Worm (Caenorhabditis elegans) whole organism, late embryonic: Measurements from ENCODE around the gene K07E8.6.
A peak's percentile ranks its signal among the peaks of the same experiment; 100 is the strongest.

Experiments
- F13H6.1 ChIP-seq: sonication (generic microtip); optimal IDR thresholded peaks from 2 replicates; lab custom pipeline; 2016; ENCODE audit warnings: missing genetic modification characterization, missing compliant biosample characterization
- K09A11.1 ChIP-seq: sonication (generic microtip); optimal IDR thresholded peaks from 2 replicates; lab custom pipeline; 2017; ENCODE audit warnings: antibody characterized with exemption, mild to moderate bottlenecking, missing genetic modification characterization, missing compliant biosample characterization; ENCODE audit not compliant: insufficient read depth
- T23F11.4 ChIP-seq: fragments of 200-800 bp; sonication (Bioruptor generic); optimal IDR thresholded peaks from 2 replicates; lab custom pipeline; 2018; ENCODE audit warnings: mild to moderate bottlenecking, missing genetic modification characterization, missing compliant biosample characterization
- ahr-1 ChIP-seq: sonication (generic microtip); optimal IDR thresholded peaks from 2 replicates; lab custom pipeline; 2016; ENCODE audit warnings: missing genetic modification characterization, missing compliant biosample characterization
- ama-1 ChIP-seq: fragments of 150-350 bp; optimal IDR thresholded peaks from 2 replicates; lab custom pipeline; 2014
- ceh-18 ChIP-seq: sonication (generic microtip); optimal IDR thresholded peaks from 2 replicates; lab custom pipeline; 2016; ENCODE audit warnings: missing genetic modification characterization, missing compliant biosample characterization
- ceh-19 ChIP-seq: fragments of 200-800 bp; sonication (Bioruptor generic); optimal IDR thresholded peaks from 2 replicates; lab custom pipeline; 2018; ENCODE audit warnings: mild to moderate bottlenecking, missing genetic modification characterization, missing compliant biosample characterization
- ceh-2 ChIP-seq: sonication (generic microtip); optimal IDR thresholded peaks from 2 replicates; lab custom pipeline; 2016; ENCODE audit warnings: missing genotype, missing genetic modification characterization, missing compliant biosample characterization
- ceh-22 ChIP-seq: sonication (generic microtip); optimal IDR thresholded peaks from 2 replicates; lab custom pipeline; 2017; ENCODE audit warnings: missing biosample characterization, missing genetic modification characterization
- ceh-31 ChIP-seq: sonication (generic microtip); optimal IDR thresholded peaks from 2 replicates; lab custom pipeline; 2016; ENCODE audit warnings: missing genetic modification characterization, missing compliant biosample characterization
- ceh-34 ChIP-seq: sonication (generic microtip); optimal IDR thresholded peaks from 2 replicates; lab custom pipeline; 2016; ENCODE audit warnings: mild to moderate bottlenecking, missing genetic modification characterization, missing compliant biosample characterization
- ceh-45 ChIP-seq: fragments of 200-800 bp; sonication (Bioruptor generic); IDR thresholded peaks from 2 replicates; pipeline ENCODE4 v1.3.6; 2022; ENCODE audit warnings: missing genetic modification reagents, missing genetic modification characterization, missing compliant biosample characterization
- ceh-6 ChIP-seq: fragments of 200-800 bp; sonication (Bioruptor generic); optimal IDR thresholded peaks from 2 replicates; lab custom pipeline; 2018; ENCODE audit warnings: mild to moderate bottlenecking, missing genetic modification characterization, missing compliant biosample characterization
- che-1 ChIP-seq: sonication (generic microtip); optimal IDR thresholded peaks from 2 replicates; lab custom pipeline; 2016; ENCODE audit warnings: mild to moderate bottlenecking, missing genetic modification characterization, missing compliant biosample characterization
- dve-1 ChIP-seq: sonication (generic microtip); optimal IDR thresholded peaks from 2 replicates; lab custom pipeline; 2017; ENCODE audit warnings: antibody characterized with exemption, mild to moderate bottlenecking, missing genetic modification characterization, missing compliant biosample characterization
- eyg-1 ChIP-seq: sonication (generic microtip); optimal IDR thresholded peaks from 2 replicates; lab custom pipeline; 2016; ENCODE audit warnings: missing genotype, missing genetic modification characterization, missing compliant biosample characterization
- fax-1 ChIP-seq: sonication (generic microtip); optimal IDR thresholded peaks from 2 replicates; lab custom pipeline; 2016; ENCODE audit warnings: missing genotype, missing genetic modification characterization, missing compliant biosample characterization
- fkh-10 ChIP-seq: fragments of 150-350 bp; optimal IDR thresholded peaks from 2 replicates; lab custom pipeline; 2014; ENCODE audit warnings: missing biosample characterization, missing genetic modification reagents, missing genetic modification characterization
- hlh-30 ChIP-seq: sonication (generic microtip); optimal IDR thresholded peaks from 2 replicates; lab custom pipeline; 2017; ENCODE audit warnings: antibody characterized with exemption, missing genetic modification characterization, missing compliant biosample characterization; ENCODE audit not compliant: insufficient read depth
- lin-11 ChIP-seq: fragments of 200-800 bp; sonication (Bioruptor generic); optimal IDR thresholded peaks from 2 replicates; lab custom pipeline; 2018; ENCODE audit warnings: mild to moderate bottlenecking, missing genetic modification characterization, missing compliant biosample characterization
- mec-3 ChIP-seq: sonication (generic microtip); optimal IDR thresholded peaks from 2 replicates; lab custom pipeline; 2016; ENCODE audit warnings: borderline replicate concordance, missing genetic modification characterization, missing compliant biosample characterization
- nfya-1 ChIP-seq: sonication (generic microtip); optimal IDR thresholded peaks from 2 replicates; lab custom pipeline; 2017; ENCODE audit warnings: missing genetic modification characterization, mild to moderate bottlenecking, missing compliant biosample characterization, antibody characterized with exemption, moderate library complexity
- nhr-232 ChIP-seq: sonication (generic microtip); optimal IDR thresholded peaks from 2 replicates; lab custom pipeline; 2016; ENCODE audit warnings: missing genetic modification characterization, missing compliant biosample characterization
- npax-4 ChIP-seq: sonication (generic microtip); optimal IDR thresholded peaks from 2 replicates; lab custom pipeline; 2016; ENCODE audit warnings: missing genetic modification characterization, missing compliant biosample characterization
- odd-2 ChIP-seq: sonication (generic microtip); optimal IDR thresholded peaks from 2 replicates; lab custom pipeline; 2017; ENCODE audit warnings: antibody characterized with exemption, mild to moderate bottlenecking, missing genetic modification characterization, missing compliant biosample characterization
- pag-3 ChIP-seq: sonication (generic microtip); optimal IDR thresholded peaks from 2 replicates; lab custom pipeline; 2016; ENCODE audit warnings: missing compliant biosample characterization, missing genetic modification characterization, borderline replicate concordance
- pat-9 ChIP-seq: fragments of 200-800 bp; sonication (Bioruptor generic); optimal IDR thresholded peaks from 2 replicates; lab custom pipeline; 2018; ENCODE audit warnings: mild to moderate bottlenecking, missing genetic modification characterization, moderate library complexity, missing compliant biosample characterization
- pha-4 ChIP-seq: fragments of 150-350 bp; optimal IDR thresholded peaks from 2 replicates; lab custom pipeline; 2018; ENCODE audit warnings: missing biosample characterization, missing genetic modification reagents, missing genetic modification characterization
- pqm-1 ChIP-seq: sonication (generic microtip); optimal IDR thresholded peaks from 2 replicates; lab custom pipeline; 2016; ENCODE audit warnings: missing genetic modification characterization, missing compliant biosample characterization
- pros-1 ChIP-seq: fragments of 150-350 bp; optimal IDR thresholded peaks from 2 replicates; lab custom pipeline; 2014; ENCODE audit warnings: missing biosample characterization, missing genetic modification reagents, missing genetic modification characterization
- rnt-1 ChIP-seq: sonication (generic microtip); optimal IDR thresholded peaks from 2 replicates; lab custom pipeline; 2016; ENCODE audit warnings: missing genetic modification characterization, missing compliant biosample characterization
- sdc-2 ChIP-seq: sonication (generic microtip); optimal IDR thresholded peaks from 2 replicates; lab custom pipeline; 2016; ENCODE audit warnings: missing genotype, missing genetic modification characterization, missing compliant biosample characterization
- sox-2 ChIP-seq: fragments of 200-800 bp; sonication (Bioruptor generic); IDR thresholded peaks from 2 replicates; pipeline ENCODE4 v1.3.6; 2022; ENCODE audit warnings: missing genetic modification reagents, missing genetic modification characterization, missing compliant biosample characterization
- sox-4 ChIP-seq: sonication (generic microtip); optimal IDR thresholded peaks from 2 replicates; lab custom pipeline; 2017; ENCODE audit warnings: mild to moderate bottlenecking, missing genetic modification characterization, inconsistent platforms, missing compliant biosample characterization
- tbx-2 ChIP-seq: sonication (generic microtip); optimal IDR thresholded peaks from 2 replicates; lab custom pipeline; 2016; ENCODE audit warnings: missing genetic modification characterization, missing compliant biosample characterization
- tbx-7 ChIP-seq: sonication (generic microtip); optimal IDR thresholded peaks from 2 replicates; lab custom pipeline; 2016; ENCODE audit warnings: missing genotype, missing genetic modification characterization, missing compliant biosample characterization
- unc-42 ChIP-seq: sonication (generic microtip); optimal IDR thresholded peaks from 2 replicates; lab custom pipeline; 2016; ENCODE audit warnings: missing genotype, missing genetic modification characterization, missing compliant biosample characterization
- unc-55 ChIP-seq: sonication (generic microtip); optimal IDR thresholded peaks from 2 replicates; lab custom pipeline; 2017; ENCODE audit warnings: missing biosample characterization, missing genetic modification reagents, missing genetic modification characterization
- unc-86 ChIP-seq: sonication (generic microtip); optimal IDR thresholded peaks from 2 replicates; lab custom pipeline; 2016; ENCODE audit warnings: missing genetic modification characterization, missing compliant biosample characterization
- zip-5 ChIP-seq: sonication (generic microtip); optimal IDR thresholded peaks from 2 replicates; lab custom pipeline; 2016; ENCODE audit warnings: missing genetic modification characterization, missing compliant biosample characterization
- ztf-16 ChIP-seq: sonication (generic microtip); optimal IDR thresholded peaks from 2 replicates; lab custom pipeline; 2017; ENCODE audit warnings: missing genetic modification characterization, missing compliant biosample characterization

The K07E8.6 gene

ce11 chrII:602969-603368 is 36.4 kb downstream of the K07E8.6 start (continued):
- TF ChIP-seq ceh-31 (tag; lab: Kevin White, UChicago) (peak; percentile 38), unc-42 (tag; lab: Kevin White, UChicago) (peak; percentile 2), unc-55 (GFP tag; lab: Kevin White, UChicago) (peak; percentile 98), tbx-7 (tag; lab: Kevin White, UChicago) (no peak), sox-4 (tag; lab: Kevin White, UChicago) (no peak), tbx-2 (peak; percentile 39), ceh-18 (tag; lab: Kevin White, UChicago) (peak; percentile 33), ceh-45 (GFP tag; lab: Robert Waterston, UW) (no peak)

DNA sequence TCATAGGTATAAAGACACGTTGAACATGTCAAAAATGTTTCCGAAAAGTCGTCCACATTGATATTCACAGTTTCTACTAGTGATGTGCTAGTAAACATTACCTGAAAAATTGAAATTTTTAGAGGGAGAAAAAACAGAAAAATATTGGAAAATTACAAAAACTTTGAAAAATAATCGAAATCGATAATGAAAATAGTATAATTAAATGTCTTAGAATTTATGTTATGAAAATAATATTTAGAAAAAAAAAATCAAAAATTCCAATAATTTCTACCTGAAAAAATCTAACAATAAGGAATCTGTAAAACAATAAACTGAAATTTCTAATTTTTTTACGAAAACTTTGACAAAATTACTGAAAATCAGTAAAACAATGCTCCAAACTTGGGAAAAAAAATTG is 37.3 kb downstream of the K07E8.6 start, which contains the start of gene nhl-3:
Gene nhl-3 (minus strand): TSS at position 101 of the 400 bp plus-strand sequence.
- TF ChIP-seq tbx-7 (tag; lab: Kevin White, UChicago) (no peak), ceh-2 (tag; lab: Kevin White, UChicago) (no peak), T23F11.4 (GFP tag; lab: Kevin White, UChicago) (no peak), K09A11.1 (tag; lab: Kevin White, UChicago) (no peak), unc-55 (GFP tag; lab: Kevin White, UChicago) (no peak), nfya-1 (no peak), sox-4 (tag; lab: Kevin White, UChicago) (no peak), zip-5 (tag; lab: Kevin White, UChicago) (no peak), ceh-6 (GFP tag; lab: Kevin White, UChicago) (no peak), ztf-16 (tag; lab: Kevin White, UChicago) (no peak), fkh-10 (GFP tag; lab: Kevin White, UChicago) (no peak)

- TF ChIP-seq sox-4 (tag; lab: Kevin White, UChicago) = no peak
- TF ChIP-seq odd-2 (tag; lab: Kevin White, UChicago) = no peak
- peak; percentile 31 for TF ChIP-seq ceh-31 (tag; lab: Kevin White, UChicago)
- TF ChIP-seq ceh-22 (tag; lab: Kevin White, UChicago) = no peak
- no peak for TF ChIP-seq ceh-18 (tag; lab: Kevin White, UChicago)
- TF ChIP-seq tbx-7 (tag; lab: Kevin White, UChicago) = no peak
- no peak for TF ChIP-seq ceh-19 (GFP tag; lab: Kevin White, UChicago)
- peak; percentile 35 for TF ChIP-seq unc-55 (GFP tag; lab: Kevin White, UChicago)
- TF ChIP-seq pat-9 = no peak
- peak; percentile 19 for TF ChIP-seq nfya-1
- no peak for TF ChIP-seq nhr-232 (tag; lab: Kevin White, UChicago)
- TF ChIP-seq pha-4 (tag; lab: Kevin White, UChicago) = no peak
- no peak for TF ChIP-seq ahr-1
- no peak for TF ChIP-seq sdc-2 (tag; lab: Kevin White, UChicago)
- no peak for TF ChIP-seq sox-2
- no peak for TF ChIP-seq lin-11 (tag; lab: Kevin White, UChicago)
- no peak for TF ChIP-seq pqm-1
- peak; percentile 93 for TF ChIP-seq hlh-30
- no peak for TF ChIP-seq mec-3 (tag; lab: Kevin White, UChicago)
- no peak for TF ChIP-seq fax-1 (tag; lab: Kevin White, UChicago)
- TF ChIP-seq unc-86 (tag; lab: Kevin White, UChicago) = no peak
- TF ChIP-seq rnt-1 (tag; lab: Kevin White, UChicago) = no peak
Measured at ce11 chrII:601305-601704, 38.1 kb downstream of the K07E8.6 start.

DNA sequence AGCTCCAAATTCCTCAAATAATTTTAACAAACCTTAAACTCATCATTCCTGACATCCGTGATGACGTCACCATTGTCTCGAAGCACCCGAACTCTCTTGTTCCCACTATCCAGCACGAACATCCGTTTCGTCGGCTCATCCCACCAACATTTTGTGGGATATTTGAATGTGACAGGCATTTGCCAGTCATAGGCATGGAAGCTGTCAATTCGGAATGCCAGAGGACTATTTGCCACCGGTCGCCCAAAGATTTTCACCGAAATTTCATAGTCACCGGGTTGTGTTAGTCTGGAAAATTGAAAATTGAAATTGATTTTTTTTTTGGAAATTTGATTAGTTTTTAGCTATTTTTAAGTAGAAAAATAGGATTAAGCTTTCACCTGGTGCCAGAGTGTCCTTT is 42.7 kb downstream of the K07E8.6 start:
- TF ChIP-seq npax-4 (tag; lab: Kevin White, UChicago) (no peak), pag-3 (no peak), ceh-19 (GFP tag; lab: Kevin White, UChicago) (no peak), rnt-1 (tag; lab: Kevin White, UChicago) (no peak), fkh-10 (GFP tag; lab: Kevin White, UChicago) (no peak), che-1 (tag; lab: Kevin White, UChicago) (no peak), ceh-34 (tag; lab: Kevin White, UChicago) (no peak), ahr-1 (no peak), tbx-2 (no peak), ama-1 (lab: Kevin White, UChicago) (no peak), F13H6.1 (no peak), pqm-1 (no peak), dve-1 (tag; lab: Kevin White, UChicago) (no peak), unc-42 (tag; lab: Kevin White, UChicago) (no peak), hlh-30 (no peak), pros-1 (tag; lab: Kevin White, UChicago) (no peak), ceh-2 (tag; lab: Kevin White, UChicago) (no peak), eyg-1 (no peak), mec-3 (tag; lab: Kevin White, UChicago) (no peak), ceh-45 (GFP tag; lab: Robert Waterston, UW) (no peak)
